Worm (Caenorhabditis elegans) whole organism, late embryonic: Measurements from ENCODE around the gene C36E6.2.

Experiments used
- dmd-4 ChIP-seq: sonication (generic microtip); optimal IDR thresholded peaks from 2 replicates; lab custom pipeline; 2016; ENCODE audit warnings: borderline replicate concordance, missing genetic modification characterization, missing compliant biosample characterization
- elt-2 ChIP-seq: sonication (generic microtip); optimal IDR thresholded peaks from 2 replicates; lab custom pipeline; 2016; ENCODE audit warnings: missing genetic modification reagents, missing genetic modification characterization, missing compliant biosample characterization
- fkh-10 ChIP-seq: fragments of 150-350 bp; optimal IDR thresholded peaks from 2 replicates; lab custom pipeline; 2014; ENCODE audit warnings: missing biosample characterization, missing genetic modification reagents, missing genetic modification characterization
- hlh-15 ChIP-seq: sonication (generic microtip); optimal IDR thresholded peaks from 2 replicates; lab custom pipeline; 2016; ENCODE audit warnings: missing genetic modification characterization, missing compliant biosample characterization
- hlh-30 ChIP-seq: sonication (generic microtip); optimal IDR thresholded peaks from 2 replicates; lab custom pipeline; 2017; ENCODE audit warnings: antibody characterized with exemption, missing genetic modification characterization, missing compliant biosample characterization; ENCODE audit not compliant: insufficient read depth
- lin-11 ChIP-seq: fragments of 200-800 bp; sonication (Bioruptor generic); optimal IDR thresholded peaks from 2 replicates; lab custom pipeline; 2018; ENCODE audit warnings: mild to moderate bottlenecking, missing genetic modification characterization, missing compliant biosample characterization
- nhr-11 ChIP-seq: fragments of 150-350 bp; optimal IDR thresholded peaks from 2 replicates; lab custom pipeline; 2014; ENCODE audit warnings: missing biosample characterization, missing genetic modification characterization

DNA sequence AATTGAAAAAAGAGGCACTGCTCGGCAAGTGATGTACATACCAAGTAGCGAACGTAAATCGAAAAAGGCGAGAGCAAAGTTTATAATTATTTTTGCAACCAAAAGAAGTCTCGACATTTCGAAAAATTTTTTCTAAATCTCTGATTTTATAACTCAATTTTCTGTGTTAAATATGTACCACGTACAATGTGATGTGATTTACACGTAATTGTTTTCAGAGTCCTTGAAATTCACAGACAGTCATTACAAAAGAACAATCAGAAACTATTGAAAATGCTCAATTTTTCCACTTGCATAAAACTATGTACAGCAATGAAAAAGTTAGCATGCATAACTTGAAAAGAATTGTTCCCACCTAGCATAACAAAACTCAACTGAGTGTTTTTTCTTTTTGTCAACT lies 48.4 kb upstream of the C36E6.2 start:
- TF ChIP-seq dmd-4, result no peak
- no peak for TF ChIP-seq fkh-10 (GFP tag; lab: Kevin White, UChicago)
- TF ChIP-seq hlh-30 (tag; lab: Kevin White, UChicago), result no peak
- no peak for TF ChIP-seq elt-2
- TF ChIP-seq hlh-15 (tag; lab: Kevin White, UChicago), result no peak
- TF ChIP-seq nhr-11 (tag; lab: Kevin White, UChicago), result no peak
- TF ChIP-seq lin-11 (tag; lab: Kevin White, UChicago), result no peak
